Worm (Caenorhabditis elegans) whole organism, young adult: ENCODE measurements around the gene K08E5.5.
A peak's percentile ranks its signal among the peaks of the same experiment; 100 is the strongest.

ENCODE experiments used
- B0019.2 ChIP-seq: fragments of 200-800 bp; sonication (Bioruptor generic); conservative IDR thresholded peaks from 2 replicates; pipeline ENCODE4 v1.3.6; 2022; ENCODE audit warnings: missing genetic modification reagents, missing genetic modification characterization, missing compliant biosample characterization
- B0336.3 ChIP-seq: fragments of 200-800 bp; sonication (Bioruptor generic); IDR thresholded peaks from 2 replicates; pipeline ENCODE4 v1.3.6; 2022; ENCODE audit warnings: missing genetic modification characterization, missing compliant biosample characterization
- C17E4.6 ChIP-seq: fragments of 200-800 bp; sonication (Bioruptor generic); IDR thresholded peaks from 2 replicates; pipeline ENCODE4 v1.3.6; 2022; ENCODE audit warnings: missing genetic modification reagents, missing genetic modification characterization, missing compliant biosample characterization
- F37B4.10 ChIP-seq: fragments of 200-800 bp; sonication (Bioruptor generic); IDR thresholded peaks from 2 replicates; pipeline ENCODE4 v1.3.6; 2022; ENCODE audit warnings: missing genetic modification characterization, missing compliant biosample characterization
- F55B11.4 ChIP-seq: sonication (generic microtip); optimal IDR thresholded peaks from 2 replicates; lab custom pipeline; 2016; ENCODE audit warnings: missing compliant biosample characterization, missing genetic modification characterization, borderline replicate concordance; ENCODE audit not compliant: insufficient read depth
- F57C9.4 ChIP-seq: sonication (generic microtip); optimal IDR thresholded peaks from 2 replicates; lab custom pipeline; 2017; ENCODE audit warnings: mild to moderate bottlenecking, missing genetic modification characterization, missing compliant biosample characterization
- K12H6.12 ChIP-seq: fragments of 200-800 bp; sonication (Bioruptor generic); optimal IDR thresholded peaks from 2 replicates; lab custom pipeline; 2018; ENCODE audit warnings: mild to moderate bottlenecking, missing genetic modification characterization, missing compliant biosample characterization
- Y53G8AR.9 ChIP-seq: fragments of 200-800 bp; sonication (Bioruptor generic); conservative IDR thresholded peaks from 2 replicates; pipeline ENCODE4 v1.3.6; 2022; ENCODE audit warnings: missing genetic modification reagents, missing genetic modification characterization, missing compliant biosample characterization
- Y79H2A.3 ChIP-seq: fragments of 200-800 bp; sonication (Bioruptor generic); conservative IDR thresholded peaks from 2 replicates; pipeline ENCODE4 v1.3.6; 2022; ENCODE audit warnings: missing genetic modification reagents, missing genetic modification characterization, missing compliant biosample characterization
- ZK185.1 ChIP-seq: sonication (generic microtip); optimal IDR thresholded peaks from 2 replicates; lab custom pipeline; 2016; ENCODE audit warnings: mild to moderate bottlenecking, missing genetic modification characterization, missing compliant biosample characterization; ENCODE audit not compliant: poor library complexity, severe bottlenecking
- atf-7 ChIP-seq: sonication (generic microtip); optimal IDR thresholded peaks from 2 replicates; lab custom pipeline; 2017; ENCODE audit warnings: mild to moderate bottlenecking, missing genetic modification characterization, missing compliant biosample characterization
- athp-1 ChIP-seq: sonication (generic microtip); optimal IDR thresholded peaks from 2 replicates; lab custom pipeline; 2017; ENCODE audit warnings: mild to moderate bottlenecking, missing genetic modification characterization, missing compliant biosample characterization
- attf-5 ChIP-seq: fragments of 200-800 bp; sonication (Bioruptor generic); optimal IDR thresholded peaks from 2 replicates; lab custom pipeline; 2018; ENCODE audit warnings: mild to moderate bottlenecking, missing genetic modification characterization, missing compliant biosample characterization
- attf-6 ChIP-seq: fragments of 200-800 bp; sonication (Bioruptor generic); IDR thresholded peaks from 2 replicates; pipeline ENCODE4 v1.3.6; 2022; ENCODE audit warnings: missing genetic modification reagents, missing genetic modification characterization, missing compliant biosample characterization
- bed-1 ChIP-seq: fragments of 200-800 bp; sonication (Bioruptor generic); IDR thresholded peaks from 2 replicates; pipeline ENCODE4 v1.3.6; 2022; ENCODE audit warnings: missing genetic modification reagents, missing genetic modification characterization, missing compliant biosample characterization
- bed-2 ChIP-seq: fragments of 200-800 bp; sonication (Bioruptor generic); IDR thresholded peaks from 2 replicates; pipeline ENCODE4 v1.3.6; 2022; ENCODE audit warnings: missing genetic modification reagents, missing genetic modification characterization, missing compliant biosample characterization
- ceh-91 ChIP-seq: fragments of 200-800 bp; sonication (Bioruptor generic); IDR thresholded peaks from 2 replicates; pipeline ENCODE4 v1.3.6; 2022; ENCODE audit warnings: missing genetic modification reagents, missing genetic modification characterization, missing compliant biosample characterization
- chd-7 ChIP-seq: sonication (generic microtip); optimal IDR thresholded peaks from 2 replicates; lab custom pipeline; 2016; ENCODE audit warnings: mild to moderate bottlenecking, missing genetic modification characterization, moderate library complexity, missing compliant biosample characterization
- dox-1 ChIP-seq: fragments of 200-800 bp; sonication (Bioruptor generic); IDR thresholded peaks from 2 replicates; pipeline ENCODE4 v1.3.6; 2022; ENCODE audit warnings: missing genetic modification reagents, missing genetic modification characterization, missing compliant biosample characterization
- efl-1 ChIP-seq: fragments of 150-350 bp; optimal IDR thresholded peaks from 2 replicates; lab custom pipeline; 2014; ENCODE audit warnings: missing biosample characterization, missing genetic modification reagents, missing genetic modification characterization
- egl-44 ChIP-seq: fragments of 200-800 bp; sonication (Bioruptor generic); IDR thresholded peaks from 2 replicates; pipeline ENCODE4 v1.3.6; 2022; ENCODE audit warnings: missing genetic modification reagents, missing genetic modification characterization, missing compliant biosample characterization
- ekl-4 ChIP-seq: fragments of 200-800 bp; sonication (Bioruptor generic); IDR thresholded peaks from 2 replicates; pipeline ENCODE4 v1.3.6; 2022; ENCODE audit warnings: missing genetic modification reagents, missing genetic modification characterization, missing compliant biosample characterization
- ets-4 ChIP-seq: fragments of 200-800 bp; sonication (Bioruptor generic); optimal IDR thresholded peaks from 2 replicates; lab custom pipeline; 2018; ENCODE audit warnings: mild to moderate bottlenecking, missing genetic modification characterization, missing compliant biosample characterization
- gei-17 ChIP-seq: fragments of 200-800 bp; sonication (Bioruptor generic); optimal IDR thresholded peaks from 2 replicates; lab custom pipeline; 2018; ENCODE audit warnings: mild to moderate bottlenecking, missing genetic modification characterization, missing compliant biosample characterization
- hlh-12 ChIP-seq: sonication (generic microtip); optimal IDR thresholded peaks from 2 replicates; lab custom pipeline; 2016; ENCODE audit warnings: missing genetic modification characterization, missing compliant biosample characterization
- hlh-26 ChIP-seq: fragments of 200-800 bp; sonication (Bioruptor generic); conservative IDR thresholded peaks from 2 replicates; pipeline ENCODE4 v1.3.6; 2022; ENCODE audit warnings: missing genetic modification reagents, missing genetic modification characterization, missing compliant biosample characterization
- hmg-1.2 ChIP-seq: fragments of 200-800 bp; sonication (Bioruptor generic); IDR thresholded peaks from 2 replicates; pipeline ENCODE4 v1.3.6; 2022; ENCODE audit warnings: missing genetic modification reagents, missing genetic modification characterization, missing compliant biosample characterization
- hrde-1 ChIP-seq: sonication (generic microtip); optimal IDR thresholded peaks from 2 replicates; lab custom pipeline; 2016; ENCODE audit warnings: missing genetic modification characterization, mild to moderate bottlenecking, missing compliant biosample characterization, moderate library complexity, missing genotype, missing genetic modification reagents, borderline replicate concordance
- hsf-1 ChIP-seq: fragments of 200-800 bp; sonication (Bioruptor generic); IDR thresholded peaks from 2 replicates; pipeline ENCODE4 v1.3.6; 2022; ENCODE audit warnings: missing genetic modification reagents, missing genetic modification characterization, missing compliant biosample characterization
- let-607 ChIP-seq, 2 experiments: fragments of 200-800 bp in 1 of 2; sonication (Bioruptor generic) in 1 of 2; sonication (generic microtip) in 1 of 2; optimal IDR thresholded peaks; 2 replicates each; lab custom pipeline; 2016 to 2018; ENCODE audit warnings: mild to moderate bottlenecking in 2 of 2, missing compliant biosample characterization in 2 of 2, missing genetic modification characterization in 2 of 2, moderate library complexity in 2 of 2, missing genotype in 1 of 2
- lin-54 ChIP-seq: fragments of 200-800 bp; sonication (Bioruptor generic); optimal IDR thresholded peaks from 2 replicates; lab custom pipeline; 2018; ENCODE audit warnings: mild to moderate bottlenecking, missing genetic modification characterization, missing compliant biosample characterization
- madf-3 ChIP-seq: fragments of 200-800 bp; sonication (Bioruptor generic); IDR thresholded peaks from 2 replicates; pipeline ENCODE4 v1.3.6; 2022; ENCODE audit warnings: missing genetic modification reagents, missing genetic modification characterization, missing compliant biosample characterization
- madf-6 ChIP-seq: fragments of 200-800 bp; sonication (Bioruptor generic); IDR thresholded peaks from 2 replicates; pipeline ENCODE4 v1.3.6; 2022; ENCODE audit warnings: missing genetic modification reagents, missing genetic modification characterization, missing compliant biosample characterization
- mxl-1 ChIP-seq: sonication (generic microtip); optimal IDR thresholded peaks from 2 replicates; lab custom pipeline; 2016; ENCODE audit warnings: missing genetic modification characterization, missing compliant biosample characterization
- nfya-1 ChIP-seq: sonication (generic microtip); optimal IDR thresholded peaks from 2 replicates; lab custom pipeline; 2017; ENCODE audit warnings: antibody characterized with exemption, missing compliant biosample characterization, missing genetic modification characterization, borderline replicate concordance; ENCODE audit not compliant: insufficient read depth
- nfyb-1 ChIP-seq: fragments of 200-800 bp; sonication (Bioruptor generic); IDR thresholded peaks from 2 replicates; pipeline ENCODE4 v1.3.6; 2022; ENCODE audit warnings: missing genetic modification reagents, missing genetic modification characterization, missing compliant biosample characterization
- pha-4 ChIP-seq: fragments of 150-350 bp; sonication (generic microtip); optimal IDR thresholded peaks from 2 replicates; lab custom pipeline; 2014; ENCODE audit warnings: missing biosample characterization, missing genetic modification reagents, missing genetic modification characterization
- rcor-1 ChIP-seq: fragments of 200-800 bp; sonication (Bioruptor generic); IDR thresholded peaks from 2 replicates; pipeline ENCODE4 v1.3.6; 2022; ENCODE audit warnings: missing genetic modification reagents, missing genetic modification characterization, missing compliant biosample characterization
- sptf-2 ChIP-seq: fragments of 200-800 bp; sonication (Bioruptor generic); optimal IDR thresholded peaks from 2 replicates; lab custom pipeline; 2018; ENCODE audit warnings: mild to moderate bottlenecking, missing genetic modification characterization, missing compliant biosample characterization
- tbp1 ChIP-seq: fragments of 200-800 bp; sonication (Bioruptor generic); optimal IDR thresholded peaks from 2 replicates; lab custom pipeline; 2018; ENCODE audit warnings: mild to moderate bottlenecking, missing genetic modification characterization, missing compliant biosample characterization
- xnd-1 ChIP-seq: sonication (generic microtip); optimal IDR thresholded peaks from 2 replicates; lab custom pipeline; 2016; ENCODE audit warnings: missing genotype, missing genetic modification reagents, missing genetic modification characterization, missing compliant biosample characterization
- zim-3 ChIP-seq: sonication (generic microtip); optimal IDR thresholded peaks from 2 replicates; lab custom pipeline; 2017; ENCODE audit warnings: mild to moderate bottlenecking, missing genetic modification characterization, moderate library complexity, missing compliant biosample characterization
- ztf-22 ChIP-seq: fragments of 200-800 bp; sonication (Bioruptor generic); optimal IDR thresholded peaks from 2 replicates; lab custom pipeline; 2018; ENCODE audit warnings: mild to moderate bottlenecking, missing genetic modification characterization, moderate library complexity, missing compliant biosample characterization
- ztf-25 ChIP-seq: fragments of 200-800 bp; sonication (Bioruptor generic); IDR thresholded peaks from 2 replicates; pipeline ENCODE4 v1.3.6; 2022; ENCODE audit warnings: missing genetic modification reagents, missing genetic modification characterization, missing compliant biosample characterization
- ztf-28 ChIP-seq: fragments of 200-800 bp; sonication (Bioruptor generic); IDR thresholded peaks from 2 replicates; pipeline ENCODE4 v1.3.6; 2022; ENCODE audit warnings: missing genetic modification reagents, missing genetic modification characterization, missing compliant biosample characterization
- ztf-6 ChIP-seq: fragments of 200-800 bp; sonication (Bioruptor generic); IDR thresholded peaks from 2 replicates; pipeline ENCODE4 v1.3.6; 2022; ENCODE audit warnings: missing genetic modification reagents, missing genetic modification characterization, missing compliant biosample characterization

K08E5.5 gene

DNA sequence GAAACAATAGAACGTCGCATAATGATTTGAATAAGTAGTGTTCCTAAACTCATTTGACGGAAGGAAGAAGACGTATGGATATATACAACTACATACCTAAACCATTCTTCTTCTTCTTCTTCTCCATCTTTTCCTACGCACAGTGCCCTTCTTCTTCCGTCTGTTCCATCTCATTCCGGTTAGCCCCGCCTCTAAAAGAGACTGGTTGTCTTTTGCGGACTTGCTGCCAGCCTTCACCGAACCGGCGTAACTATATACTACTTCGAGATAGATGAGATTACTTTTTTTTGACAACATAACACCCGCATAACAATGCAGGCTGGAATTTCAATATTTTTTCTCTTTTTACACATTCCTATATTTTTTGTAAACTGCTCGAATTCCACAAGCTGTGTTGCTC, at the start of gene K08E5.5, which contains the start of gene mua-3:
K08E5.5 (minus strand) TSS at position 101 of the 400 bp plus-strand sequence.
mua-3 (plus strand) TSS at position 313 of the 400 bp plus-strand sequence.
- no peak for TF ChIP-seq ztf-22 (GFP tag; lab: Kevin White, UChicago)
- TF ChIP-seq ZK185.1 (tag; lab: Kevin White, UChicago) = no peak
- TF ChIP-seq nfyb-1 (GFP tag; lab: Robert Waterston, UW) = no peak
- TF ChIP-seq pha-4 (tag; lab: Kevin White, UChicago) = no peak
- no peak for TF ChIP-seq C17E4.6 (GFP tag; lab: Robert Waterston, UW)
- TF ChIP-seq hlh-26 (GFP tag; lab: Robert Waterston, UW) = no peak

DNA sequence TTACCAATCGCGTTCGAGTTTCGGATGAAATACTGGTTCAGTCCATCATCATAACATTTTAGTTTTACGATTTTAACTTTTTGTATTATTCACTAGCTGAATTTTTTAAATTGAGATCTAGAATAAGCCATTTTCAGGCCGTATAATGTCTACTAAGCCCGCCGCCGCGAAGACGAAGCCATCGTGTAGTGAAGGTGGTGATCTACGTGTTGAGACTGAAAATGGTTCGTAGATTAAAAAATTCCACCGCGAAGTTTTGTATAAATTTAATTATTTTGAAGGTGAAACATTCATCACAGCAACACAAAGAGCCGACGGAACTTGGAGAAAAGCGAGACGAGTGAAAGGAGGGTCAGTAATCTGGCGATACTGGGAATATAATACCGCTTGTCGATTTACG, 49.4 kb upstream of the K08E5.5 start, which contains the start of gene T20G5.9:
T20G5.9 (plus strand) TSS at position 138 of the 400 bp plus-strand sequence.
- no peak for TF ChIP-seq nfya-1
- no peak for TF ChIP-seq ets-4 (GFP tag; lab: Kevin White, UChicago)
- TF ChIP-seq K12H6.12 (tag; lab: Kevin White, UChicago) = no peak
- 0 out of 2 replicates have a peak, but pooled peaks have one; percentile 49 for TF ChIP-seq nfyb-1 (GFP tag; lab: Robert Waterston, UW)
- TF ChIP-seq Y53G8AR.9 (GFP tag; lab: Robert Waterston, UW) = 0 out of 2 replicates have a peak, but pooled peaks have one; percentile 6
- peak; percentile 44 for TF ChIP-seq chd-7 (tag; lab: Kevin White, UChicago)
- TF ChIP-seq F37B4.10 (GFP tag; lab: Robert Waterston, UW) = no peak
- peak; percentile 57 for TF ChIP-seq athp-1
- no peak for TF ChIP-seq ztf-6 (GFP tag; lab: Robert Waterston, UW)
- peak; percentile 61 for TF ChIP-seq hrde-1
- TF ChIP-seq lin-54 (GFP tag; lab: Kevin White, UChicago) = peak; percentile 9
- TF ChIP-seq xnd-1 (tag; lab: Kevin White, UChicago) = peak; percentile 41
- no peak for TF ChIP-seq F57C9.4 (tag; lab: Kevin White, UChicago)
- no peak for TF ChIP-seq tbp1 (GFP tag; lab: Kevin White, UChicago)
- peak; percentile 49; the same call in 1 of the 2 replicates for TF ChIP-seq ceh-91
- no peak for TF ChIP-seq attf-5
- TF ChIP-seq ztf-25 (GFP tag; lab: Robert Waterston, UW) = no peak
- peak; percentile 31 for TF ChIP-seq hmg-1.2 (GFP tag; lab: Robert Waterston, UW)
- TF ChIP-seq mxl-1 (tag; lab: Kevin White, UChicago) = no peak
- peak; percentile 87 for TF ChIP-seq madf-6 (GFP tag; lab: Robert Waterston, UW)
- no peak for TF ChIP-seq egl-44
- 0 out of 2 replicates have a peak, but pooled peaks have one; percentile 11 for TF ChIP-seq B0336.3 (GFP tag; lab: Robert Waterston, UW)
- TF ChIP-seq Y79H2A.3 (GFP tag; lab: Robert Waterston, UW) = no peak
- TF ChIP-seq efl-1 (GFP tag; lab: Kevin White, UChicago) = peak; percentile 69
- TF ChIP-seq ztf-28 (GFP tag; lab: Robert Waterston, UW) = no peak
- TF ChIP-seq F55B11.4 (tag; lab: Kevin White, UChicago) = no peak
- no peak for TF ChIP-seq sptf-2 (GFP tag; lab: Kevin White, UChicago)
- TF ChIP-seq let-607 (tag; optimal IDR thresholded peaks at IDR 0.05; lab: Kevin White, UChicago) = no peak
- TF ChIP-seq B0019.2 (GFP tag; lab: Robert Waterston, UW) = 0 out of 2 replicates have a peak, but pooled peaks have one; percentile 20
- no peak for TF ChIP-seq atf-7 (tag; lab: Kevin White, UChicago)
- no peak for TF ChIP-seq dox-1 (GFP tag; lab: Robert Waterston, UW)
- TF ChIP-seq ekl-4 (GFP tag; lab: Robert Waterston, UW) = 0 out of 2 replicates have a peak, but pooled peaks have one; percentile 44
- TF ChIP-seq bed-1 (GFP tag; lab: Robert Waterston, UW) = no peak
- no peak for TF ChIP-seq ztf-22 (GFP tag; lab: Kevin White, UChicago)
- TF ChIP-seq zim-3 = no peak
- no peak for TF ChIP-seq attf-6 (GFP tag; lab: Robert Waterston, UW)
- TF ChIP-seq rcor-1 (GFP tag; lab: Robert Waterston, UW) = peak; percentile 16; the same call in 1 of the 2 replicates
- no peak for TF ChIP-seq madf-3
- TF ChIP-seq gei-17 (GFP tag; lab: Kevin White, UChicago) = no peak
- TF ChIP-seq bed-2 (GFP tag; lab: Robert Waterston, UW) = no peak
- TF ChIP-seq hlh-12 (tag; lab: Kevin White, UChicago) = no peak
- 0 out of 2 replicates have a peak, but pooled peaks have one; percentile 29 for TF ChIP-seq hsf-1 (GFP tag; lab: Robert Waterston, UW)
